Worm (Caenorhabditis elegans): ENCODE data around the gene nhr-101.

Gene nhr-101

DNA sequence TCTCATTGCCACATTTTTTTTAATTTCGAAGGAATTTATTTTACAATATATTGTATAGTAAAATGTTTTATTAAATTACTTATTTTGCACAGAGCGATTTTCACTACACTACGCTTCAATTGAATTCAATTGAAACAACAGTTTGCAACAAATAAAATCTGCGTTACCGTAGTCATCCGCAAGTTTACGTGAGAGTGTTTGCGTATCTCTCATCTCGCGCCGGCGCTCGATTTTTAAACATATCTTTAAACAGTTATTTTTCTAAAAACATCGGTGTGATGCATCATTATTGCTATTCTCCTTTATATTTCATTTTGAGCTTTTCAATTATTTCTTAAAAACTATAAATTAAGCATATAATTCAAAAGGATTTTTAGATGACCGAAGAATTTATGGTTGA, 16.0 kb upstream of the nhr-101 start, which contains the start of gene duo-1 (continued):
- TF ChIP-seq snpc-3.4 (tag; optimal IDR thresholded peaks at IDR 0.05): peak; percentile 49
- TF ChIP-seq nhr-27 (tag; optimal IDR thresholded peaks at IDR 0.05): no peak
- TF ChIP-seq madf-10 (tag; optimal IDR thresholded peaks at IDR 0.05): no peak
- TF ChIP-seq egl-44 (GFP tag; IDR thresholded peaks at IDR 0.05): no peak
- TF ChIP-seq ets-4 (GFP tag; optimal IDR thresholded peaks at IDR 0.05): no peak
- TF ChIP-seq bed-1 (GFP tag; IDR thresholded peaks at IDR 0.05): no peak
- TF ChIP-seq mcd-1 (GFP tag; IDR thresholded peaks at IDR 0.05): no peak
- no peak for TF ChIP-seq cebp-1 (GFP tag; IDR thresholded peaks at IDR 0.05)
- TF ChIP-seq cebp-1 (tag; optimal IDR thresholded peaks at IDR 0.05): no peak
- TF ChIP-seq unc-130 (GFP tag; optimal IDR thresholded peaks at IDR 0.05): peak; percentile 60
- no peak for TF ChIP-seq somi-1 (GFP tag; optimal IDR thresholded peaks at IDR 0.05)
- no peak for TF ChIP-seq snpc-4 (GFP tag; optimal IDR thresholded peaks at IDR 0.05)
- peak in 1 of 4 experiments; percentile 49 for TF ChIP-seq snpc-4 (tag; optimal IDR thresholded peaks at IDR 0.05)
- no peak for TF ChIP-seq Y67H2A.10 (GFP tag; conservative IDR thresholded peaks at IDR 0.05)
- TF ChIP-seq bed-2 (GFP tag; IDR thresholded peaks at IDR 0.05): no peak
- no peak for TF ChIP-seq B0261.1 (tag; optimal IDR thresholded peaks at IDR 0.05)
- TF ChIP-seq lin-54 (GFP tag; optimal IDR thresholded peaks at IDR 0.05): peak; percentile 57
- TF ChIP-seq mes-4 (tag; optimal IDR thresholded peaks at IDR 0.05): no peak
- no peak for TF ChIP-seq F49E8.2 (tag; optimal IDR thresholded peaks at IDR 0.05; ENCODE audit: insufficient read depth)
- no peak for TF ChIP-seq F10E7.11 (tag; optimal IDR thresholded peaks at IDR 0.05)
- peak; percentile 88 for TF ChIP-seq madf-8 (GFP tag; conservative IDR thresholded peaks at IDR 0.05)
- no peak for TF ChIP-seq F22D6.2 (tag; optimal IDR thresholded peaks at IDR 0.05)
- TF ChIP-seq cebp-2 (GFP tag; IDR thresholded peaks at IDR 0.05): no peak
- no peak for TF ChIP-seq hlh-26 (GFP tag; conservative IDR thresholded peaks at IDR 0.05)
- TF ChIP-seq lin-40 (tag; optimal IDR thresholded peaks at IDR 0.05): no peak
- no peak for TF ChIP-seq ceh-58 (GFP tag; IDR thresholded peaks at IDR 0.05)
- no peak for TF ChIP-seq mel-28 (tag; optimal IDR thresholded peaks at IDR 0.05; ENCODE audit: borderline replicate concordance)
- TF ChIP-seq ztf-28 (GFP tag; IDR thresholded peaks at IDR 0.05): no peak
- TF ChIP-seq F52B5.7 (tag; optimal IDR thresholded peaks at IDR 0.05): no peak
- TF ChIP-seq unc-62 (GFP tag; optimal IDR thresholded peaks at IDR 0.05): no peak
- TF ChIP-seq dpl-1 (GFP tag; optimal IDR thresholded peaks at IDR 0.05): peak; percentile 82
- TF ChIP-seq ceh-27 (GFP tag; optimal IDR thresholded peaks at IDR 0.05): no peak
- TF ChIP-seq ceh-100 (GFP tag; IDR thresholded peaks at IDR 0.05): no peak
- no peak for TF ChIP-seq T26A5.8 (tag; optimal IDR thresholded peaks at IDR 0.05)
- TF ChIP-seq C17E4.6 (GFP tag; IDR thresholded peaks at IDR 0.05): no peak
- TF ChIP-seq aptf-3 (GFP tag; IDR thresholded peaks at IDR 0.05): no peak
- TF ChIP-seq nfyb-1 (GFP tag; IDR thresholded peaks at IDR 0.05): no peak
- no peak for TF ChIP-seq rec-8 (tag; optimal IDR thresholded peaks at IDR 0.05)

DNA sequence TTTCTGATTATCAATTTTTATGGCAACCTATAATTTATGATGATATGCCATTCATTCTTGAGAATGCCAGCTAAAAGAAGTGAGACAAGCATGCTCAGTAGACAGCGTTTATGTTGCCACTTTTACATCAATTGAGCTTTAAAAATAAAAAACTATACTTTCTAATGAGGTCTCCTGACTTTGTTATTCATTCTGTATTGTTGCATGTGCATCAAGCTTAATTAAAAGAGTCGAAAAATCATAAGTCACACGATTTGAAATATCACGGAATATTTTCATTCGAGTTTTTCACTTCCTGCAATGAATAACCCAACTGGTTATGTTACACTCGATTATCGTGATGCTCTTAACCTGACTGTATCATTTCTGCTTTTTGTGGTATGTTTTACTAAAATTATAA, 7.6 kb upstream of the nhr-101 start, which contains the start of gene srx-86:
Gene srx-86 (plus strand): TSS at position 301 of the 400 bp plus-strand sequence.
- TF ChIP-seq K11D2.4 (GFP tag; IDR thresholded peaks at IDR 0.05) (no peak), cebp-1 (GFP tag; IDR thresholded peaks at IDR 0.05) (no peak), cebp-1 (tag; optimal IDR thresholded peaks at IDR 0.05) (no peak), egrh-3 (GFP tag; IDR thresholded peaks at IDR 0.05) (no peak), pha-4 (tag; optimal IDR thresholded peaks at IDR 0.05) (no peak), nhr-120 (GFP tag; IDR thresholded peaks at IDR 0.05) (no peak), lsy-27 (tag; optimal IDR thresholded peaks at IDR 0.05; ENCODE audit: borderline replicate concordance, insufficient read depth) (no peak), ztf-6 (GFP tag; IDR thresholded peaks at IDR 0.05) (no peak), ceh-91 (GFP tag; IDR thresholded peaks at IDR 0.05) (no peak), F49E8.2 (tag; optimal IDR thresholded peaks at IDR 0.05; ENCODE audit: insufficient read depth) (no peak), bed-2 (GFP tag; IDR thresholded peaks at IDR 0.05) (no peak), rec-8 (tag; optimal IDR thresholded peaks at IDR 0.05) (no peak)

Data from whole organism, young adult.